Fruit fly (Drosophila melanogaster): ENCODE measurements around the gene Glut4EF.

dm6 chr3R:9946493-9946892 is 72.0 kb downstream of the Glut4EF start:
- TF ChIP-seq usp (GFP tag; optimal IDR thresholded peaks at IDR 0.05) (no peak), psq (optimal IDR thresholded peaks at IDR 0.05) (no peak), pan (optimal IDR thresholded peaks at IDR 0.05) (no peak), EcR (GFP tag; optimal IDR thresholded peaks at IDR 0.05) (no peak), CG8478 (optimal IDR thresholded peaks at IDR 0.05) (no peak)

All from whole organism.